Worm (Caenorhabditis elegans): ENCODE data around the gene nas-28.
A peak's percentile ranks its signal among the peaks of the same experiment; 100 is the strongest.

Gene nas-28

DNA sequence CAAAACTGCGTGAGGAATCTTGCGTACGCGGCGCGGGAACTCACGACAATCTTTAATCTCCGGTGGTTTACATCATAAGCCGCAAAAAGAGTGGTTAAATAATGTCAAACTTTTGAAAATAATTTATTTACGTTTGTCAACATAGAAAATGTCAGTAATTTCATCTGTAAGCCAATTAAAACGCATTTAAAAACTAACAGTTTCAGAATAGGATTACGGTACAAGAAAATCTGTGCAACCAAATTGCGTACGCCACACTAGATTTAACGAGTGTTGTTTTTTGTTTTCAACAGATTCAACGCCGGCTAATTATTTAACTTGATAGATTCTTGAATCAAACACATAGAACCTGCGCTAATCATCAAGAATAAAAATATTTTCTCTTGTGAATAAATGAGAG lies 42.2 kb downstream of the nas-28 start:
- no peak for TF ChIP-seq pha-4 (tag; optimal IDR thresholded peaks at IDR 0.05)
- no peak for TF ChIP-seq M03D4.4 (tag; optimal IDR thresholded peaks at IDR 0.05)

- no peak for TF ChIP-seq tbx-8 (GFP tag; optimal IDR thresholded peaks at IDR 0.05)
- peak; percentile 30 for TF ChIP-seq ces-1 (GFP tag; optimal IDR thresholded peaks at IDR 0.05)
- peak; percentile 12 for TF ChIP-seq unc-120 (tag; optimal IDR thresholded peaks at IDR 0.05; ENCODE audit: poor library complexity, severe bottlenecking)
Measured at ce11 chrIII:6139932-6140612, 42.9 kb downstream of the nas-28 start.

ce11 chrIII:6139328-6139727 lies 43.7 kb downstream of the nas-28 start:
- TF ChIP-seq ztf-11 (tag; optimal IDR thresholded peaks at IDR 0.05) (no peak), ceh-83 (GFP tag; optimal IDR thresholded peaks at IDR 0.05) (no peak), mls-2 (tag; optimal IDR thresholded peaks at IDR 0.05) (no peak), unc-39 (tag; optimal IDR thresholded peaks at IDR 0.05) (no peak), lin-32 (GFP tag; optimal IDR thresholded peaks at IDR 0.05) (no peak), ham-2 (GFP tag; optimal IDR thresholded peaks at IDR 0.05) (no peak), nhr-237 (tag; optimal IDR thresholded peaks at IDR 0.05) (no peak), ceh-39 (tag; optimal IDR thresholded peaks at IDR 0.05) (no peak), elt-3 (tag; optimal IDR thresholded peaks at IDR 0.05) (no peak), nhr-2 (tag; optimal IDR thresholded peaks at IDR 0.05) (no peak), snpc-4 (tag; optimal IDR thresholded peaks at IDR 0.05) (no peak)

- no peak for TF ChIP-seq lsy-2 (tag; optimal IDR thresholded peaks at IDR 0.05)
- TF ChIP-seq ceh-43 (GFP tag; optimal IDR thresholded peaks at IDR 0.05) = no peak
- no peak for TF ChIP-seq ceh-83 (GFP tag; optimal IDR thresholded peaks at IDR 0.05)
- peak; percentile 21 for TF ChIP-seq ces-1 (GFP tag; optimal IDR thresholded peaks at IDR 0.05)
- no peak for TF ChIP-seq unc-39 (tag; optimal IDR thresholded peaks at IDR 0.05)
- no peak for TF ChIP-seq ztf-11 (tag; optimal IDR thresholded peaks at IDR 0.05)
- peak; percentile 4 for TF ChIP-seq mls-2 (tag; optimal IDR thresholded peaks at IDR 0.05)
- peak; percentile 2 for TF ChIP-seq sptf-1 (tag; optimal IDR thresholded peaks at IDR 0.05)
- TF ChIP-seq lin-32 (GFP tag; optimal IDR thresholded peaks at IDR 0.05) = no peak
- TF ChIP-seq hlh-1 (tag; optimal IDR thresholded peaks at IDR 0.05) = peak; percentile 72
- no peak for TF ChIP-seq tbx-8 (GFP tag; optimal IDR thresholded peaks at IDR 0.05)
- no peak for TF ChIP-seq flh-1 (GFP tag; optimal IDR thresholded peaks at IDR 0.05)
- no peak for TF ChIP-seq mab-5 (tag; optimal IDR thresholded peaks at IDR 0.05)
- TF ChIP-seq nhr-28 (tag; optimal IDR thresholded peaks at IDR 0.05) = no peak
- no peak for TF ChIP-seq mep-1 (tag; optimal IDR thresholded peaks at IDR 0.05)
- TF ChIP-seq nhr-76 (tag; optimal IDR thresholded peaks at IDR 0.05) = no peak
- no peak for TF ChIP-seq sem-2 (GFP tag; optimal IDR thresholded peaks at IDR 0.05)
- no peak for TF ChIP-seq nhr-237 (tag; optimal IDR thresholded peaks at IDR 0.05)
- no peak for TF ChIP-seq elt-1 (tag; optimal IDR thresholded peaks at IDR 0.05; ENCODE audit: borderline replicate concordance, insufficient read depth)
- no peak for TF ChIP-seq elt-3 (tag; optimal IDR thresholded peaks at IDR 0.05)
- TF ChIP-seq blmp-1 (tag; optimal IDR thresholded peaks at IDR 0.05) = no peak
- TF ChIP-seq snpc-4 (tag; optimal IDR thresholded peaks at IDR 0.05) = no peak
- peak; percentile 86 for TF ChIP-seq unc-62 (GFP tag; optimal IDR thresholded peaks at IDR 0.05)
- TF ChIP-seq nhr-2 (tag; optimal IDR thresholded peaks at IDR 0.05) = no peak
- no peak for TF ChIP-seq drap-1 (GFP tag; optimal IDR thresholded peaks at IDR 0.05)
- TF ChIP-seq bed-3 (GFP tag; optimal IDR thresholded peaks at IDR 0.05) = no peak
- peak; percentile 91 for TF ChIP-seq unc-120 (tag; optimal IDR thresholded peaks at IDR 0.05; ENCODE audit: poor library complexity, severe bottlenecking)
- no peak for TF ChIP-seq nhr-12 (tag; optimal IDR thresholded peaks at IDR 0.05)
- no peak for TF ChIP-seq pha-4 (tag; optimal IDR thresholded peaks at IDR 0.05)
- peak; percentile 15 for TF ChIP-seq cnd-1 (tag; optimal IDR thresholded peaks at IDR 0.05)
- TF ChIP-seq zip-8 (tag; optimal IDR thresholded peaks at IDR 0.05) = no peak
- TF ChIP-seq lin-13 (tag; optimal IDR thresholded peaks at IDR 0.05) = no peak
- TF ChIP-seq ceh-39 (tag; optimal IDR thresholded peaks at IDR 0.05) = no peak
- TF ChIP-seq M03D4.4 (tag; optimal IDR thresholded peaks at IDR 0.05) = peak; percentile 43
- TF ChIP-seq ham-2 (GFP tag; optimal IDR thresholded peaks at IDR 0.05) = no peak
Measured at ce11 chrIII:6138457-6138856, 44.6 kb downstream of the nas-28 start.

All from whole organism, mixed stage, embryonic.